Fruit fly (Drosophila melanogaster) whole organism, wandering third instar larva: ENCODE results near the gene CG15387.

Experiments used
- Abd-B ChIP-seq: fragments of >200 bp; optimal IDR thresholded peaks from 2 replicates; lab custom pipeline; 2017; ENCODE audit warnings: missing biosample characterization, missing genetic modification characterization
- Dfd ChIP-seq: fragments of >200 bp; optimal IDR thresholded peaks from 2 replicates; lab custom pipeline; 2017; ENCODE audit warnings: missing biosample characterization, missing genetic modification characterization
- Hr78 ChIP-seq: fragments of >200 bp; optimal IDR thresholded peaks from 2 replicates; lab custom pipeline; 2017; ENCODE audit warnings: missing biosample characterization, missing genetic modification characterization
- Myc ChIP-seq: fragments of >200 bp; optimal IDR thresholded peaks from 2 replicates; lab custom pipeline; 2017
- jim ChIP-seq: fragments of 175-275, 200-325 bp; sonication (Bioruptor generic); optimal IDR thresholded peaks from 2 replicates; lab custom pipeline; 2016; ENCODE audit warnings: missing biosample characterization, mild to moderate bottlenecking, missing genetic modification characterization
- pan ChIP-seq: fragments of >200 bp; optimal IDR thresholded peaks from 2 replicates; lab custom pipeline; 2017
- psq ChIP-seq: fragments of 200-800 bp; sonication (Bioruptor generic); optimal IDR thresholded peaks from 3 replicates; lab custom pipeline; 2017; ENCODE audit warnings: missing biosample characterization, mild to moderate bottlenecking, missing genetic modification characterization, moderate library complexity
- sage ChIP-seq: fragments of 200-800 bp; sonication (Bioruptor generic); optimal IDR thresholded peaks from 2 replicates; lab custom pipeline; 2016; ENCODE audit warnings: missing biosample characterization, mild to moderate bottlenecking, missing genetic modification characterization
- tai ChIP-seq: sonication (Bioruptor generic); optimal IDR thresholded peaks from 2 replicates; lab custom pipeline; 2016; ENCODE audit warnings: missing biosample characterization, missing genetic modification characterization

DNA sequence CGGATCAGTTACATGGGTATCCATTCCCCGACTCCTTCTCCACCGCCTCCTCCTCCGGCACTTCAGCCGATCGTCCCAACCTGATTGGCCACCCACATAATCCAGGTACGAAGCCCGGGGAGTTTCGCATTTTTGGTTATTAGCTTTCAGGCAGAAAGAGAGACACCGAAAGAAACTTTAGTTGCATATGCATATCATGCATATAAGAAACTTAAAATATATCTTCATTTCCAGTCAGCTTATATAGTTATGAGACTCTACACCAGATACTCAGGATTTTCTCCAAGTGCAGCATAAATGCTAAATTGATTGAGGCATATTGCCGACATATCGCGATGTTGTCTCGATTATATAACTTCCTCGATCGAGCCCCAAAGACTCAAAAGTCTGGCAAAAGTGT lies 42.0 kb downstream of the CG15387 start:
- no peak for TF ChIP-seq psq (GFP tag; lab: Kevin White, UChicago)
- TF ChIP-seq Dfd (GFP tag; lab: Kevin White, UChicago), result no peak
- no peak for TF ChIP-seq tai (GFP tag; lab: Kevin White, UChicago)
- no peak for TF ChIP-seq Hr78 (GFP tag; lab: Kevin White, UChicago)
- TF ChIP-seq jim (GFP tag; lab: Kevin White, UChicago), result no peak
- no peak for TF ChIP-seq Abd-B (GFP tag; lab: Kevin White, UChicago)
- TF ChIP-seq pan (lab: Kevin White, UChicago), result no peak
- no peak for TF ChIP-seq sage (GFP tag; lab: Kevin White, UChicago)
- TF ChIP-seq Myc (lab: Kevin White, UChicago), result no peak
